Worm (Caenorhabditis elegans): ENCODE results near the gene T23G4.127.
"Not testable (repeated sequence)": the region's sequence is repeated elsewhere in the genome, so short reads cannot be mapped to it uniquely, and the experiment has no call there.

T23G4.127 gene

DNA sequence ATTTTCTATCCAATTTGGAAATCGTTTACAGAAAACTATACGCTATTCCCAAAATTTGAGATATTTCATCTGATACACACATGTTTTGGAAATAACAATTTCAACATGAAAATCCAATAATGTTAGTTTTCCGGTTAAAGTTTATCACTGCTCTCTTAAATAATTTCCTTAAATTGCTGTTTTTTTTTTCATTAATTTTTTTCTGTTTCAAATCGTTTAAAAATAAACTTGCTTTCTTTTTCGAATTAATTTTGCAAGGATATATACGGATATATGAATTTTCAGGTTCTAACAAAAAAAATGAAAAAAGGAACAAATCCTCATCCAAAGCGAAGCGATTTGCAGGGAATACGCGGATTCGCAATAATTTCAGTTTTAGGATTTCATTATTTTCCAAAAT is 25.0 kb downstream of the T23G4.127 start, which contains the start of gene oac-48:
Gene oac-48 (plus strand): TSS at position 301 of the 400 bp plus-strand sequence.
- TF ChIP-seq madf-6 (GFP tag; IDR thresholded peaks at IDR 0.05) = no peak
- no peak for TF ChIP-seq F33H1.4 (GFP tag; IDR thresholded peaks at IDR 0.05)
- no peak for TF ChIP-seq egl-44 (GFP tag; IDR thresholded peaks at IDR 0.05)
- TF ChIP-seq gei-17 (GFP tag; optimal IDR thresholded peaks at IDR 0.05) = no peak
- TF ChIP-seq xnd-1 (tag; optimal IDR thresholded peaks at IDR 0.05) = no peak
- TF ChIP-seq sptf-2 (GFP tag; optimal IDR thresholded peaks at IDR 0.05) = no peak
- TF ChIP-seq pbrm-1 (GFP tag; IDR thresholded peaks at IDR 0.05) = no peak
- TF ChIP-seq dpl-1 (GFP tag; optimal IDR thresholded peaks at IDR 0.05) = no peak
- no peak for TF ChIP-seq let-526 (GFP tag; IDR thresholded peaks at IDR 0.05)
- TF ChIP-seq ceh-40 (GFP tag; IDR thresholded peaks at IDR 0.05) = no peak
- no peak for TF ChIP-seq nfya-2 (GFP tag; IDR thresholded peaks at IDR 0.05)
- TF ChIP-seq lsl-1 (GFP tag; optimal IDR thresholded peaks at IDR 0.05) = no peak
- TF ChIP-seq akir-1 (GFP tag; optimal IDR thresholded peaks at IDR 0.05) = no peak
- no peak for TF ChIP-seq mcd-1 (GFP tag; IDR thresholded peaks at IDR 0.05)
- no peak for TF ChIP-seq repo-1 (tag; optimal IDR thresholded peaks at IDR 0.05)
- no peak for TF ChIP-seq ztf-18 (tag; optimal IDR thresholded peaks at IDR 0.05)

DNA sequence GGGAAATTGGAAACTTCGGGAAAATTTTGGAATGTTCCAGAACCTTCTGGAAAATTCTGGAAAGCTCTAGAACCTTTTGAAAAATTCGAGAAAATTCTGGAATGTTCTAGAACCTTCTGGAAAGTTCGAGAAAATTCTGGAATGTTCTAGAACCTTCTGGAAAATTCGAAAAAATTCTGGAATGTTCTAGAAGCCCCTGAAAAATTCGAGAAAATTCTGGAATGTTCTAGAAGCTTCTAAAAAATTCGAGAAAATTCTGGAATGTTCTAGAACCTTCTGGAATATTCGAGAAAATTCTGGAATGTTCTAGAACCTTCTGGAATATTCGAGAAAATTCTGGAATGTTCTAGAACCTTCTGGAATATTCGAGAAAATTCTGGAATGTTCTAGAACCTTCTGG is 30.5 kb downstream of the T23G4.127 start:
- TF ChIP-seq egrh-3 (GFP tag; IDR thresholded peaks at IDR 0.05) = peak; percentile 45
- 0 out of 2 replicates have a peak, but pooled peaks have one; percentile 43 for TF ChIP-seq ztf-25 (GFP tag; IDR thresholded peaks at IDR 0.05)
- TF ChIP-seq madf-6 (GFP tag; IDR thresholded peaks at IDR 0.05) = peak; percentile 61; the same call in 1 of the 2 replicates
- peak; percentile 37 for TF ChIP-seq rpc-1 (optimal IDR thresholded peaks at IDR 0.05)
- not testable (repeated sequence) for TF ChIP-seq rpc-1 (tag; optimal IDR thresholded peaks at IDR 0.05); snpc-4 (GFP tag; optimal IDR thresholded peaks at IDR 0.05)
- TF ChIP-seq ekl-4 (GFP tag; IDR thresholded peaks at IDR 0.05) = peak; percentile 76
- peak; percentile 98 for TF ChIP-seq hsf-1 (GFP tag; IDR thresholded peaks at IDR 0.05)
- peak; percentile 67 for TF ChIP-seq mel-28 (tag; optimal IDR thresholded peaks at IDR 0.05; ENCODE audit: borderline replicate concordance)
- TF ChIP-seq ceh-100 (GFP tag; IDR thresholded peaks at IDR 0.05) = 0 out of 2 replicates have a peak, but pooled peaks have one; percentile 27
- TF ChIP-seq Y79H2A.3 (GFP tag; conservative IDR thresholded peaks at IDR 0.05) = peak; percentile 58; the same call in 1 of the 2 replicates
- peak; percentile 32; the same call in 1 of the 2 replicates for TF ChIP-seq Y53F4B.3 (GFP tag; IDR thresholded peaks at IDR 0.05)
- TF ChIP-seq attf-6 (GFP tag; IDR thresholded peaks at IDR 0.05) = 0 out of 2 replicates have a peak, but pooled peaks have one; percentile 67
- TF ChIP-seq Y56A3A.18 (GFP tag; IDR thresholded peaks at IDR 0.05) = 0 out of 2 replicates have a peak, but pooled peaks have one; percentile 69
- 0 out of 2 replicates have a peak, but pooled peaks have one; percentile 21 for TF ChIP-seq ceh-40 (GFP tag; IDR thresholded peaks at IDR 0.05)
- peak in 1 of 4 experiments; percentile 51 for TF ChIP-seq snpc-4 (tag; optimal IDR thresholded peaks at IDR 0.05)

DNA sequence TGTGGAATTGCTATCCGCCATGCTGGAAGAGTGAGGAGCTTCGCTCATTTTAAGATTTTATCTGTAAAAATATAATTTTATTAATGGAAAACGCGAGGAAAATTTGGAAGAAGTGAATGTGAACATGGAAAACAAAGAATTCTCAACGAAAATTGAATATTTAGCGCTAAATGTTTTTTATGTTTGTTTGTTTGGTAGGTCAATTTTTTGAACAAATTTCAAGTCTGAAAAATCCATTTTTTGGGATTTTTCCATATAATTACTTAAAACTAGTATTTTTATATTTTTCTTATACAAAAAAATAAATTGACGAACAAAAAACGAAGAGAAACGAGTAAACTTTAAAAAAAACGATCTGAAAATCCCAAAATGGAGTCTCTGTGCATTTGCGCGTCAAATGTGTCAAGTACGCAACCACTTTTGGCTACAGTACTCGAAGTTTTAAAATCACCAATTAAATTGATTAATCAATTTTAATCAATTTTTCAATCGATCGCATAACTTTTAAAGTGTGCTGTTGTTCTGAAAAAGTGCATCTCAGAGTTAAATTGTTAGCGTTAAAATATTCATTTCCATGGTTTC is 31.6 kb downstream of the T23G4.127 start, which contains the start of gene fbxa-215:
Gene fbxa-215 (minus strand): TSS at position 61 of the 582 bp plus-strand sequence.
- TF ChIP-seq madf-6 (GFP tag; IDR thresholded peaks at IDR 0.05) (peak; percentile 75), B0336.3 (GFP tag; IDR thresholded peaks at IDR 0.05) (no peak), snpc-4 (GFP tag; optimal IDR thresholded peaks at IDR 0.05) (peak; percentile 57), snpc-4 (tag; optimal IDR thresholded peaks at IDR 0.05) (peak in 3 of 4 experiments; percentile 62 to 88 (median 82)), sdz-38 (tag; optimal IDR thresholded peaks at IDR 0.05) (no peak), hlh-12 (tag; optimal IDR thresholded peaks at IDR 0.05) (no peak), repo-1 (tag; optimal IDR thresholded peaks at IDR 0.05) (no peak), rec-8 (tag; optimal IDR thresholded peaks at IDR 0.05) (no peak), zim-3 (tag; optimal IDR thresholded peaks at IDR 0.05) (no peak), dpl-1 (GFP tag; optimal IDR thresholded peaks at IDR 0.05) (peak; percentile 19), cebp-1 (GFP tag; IDR thresholded peaks at IDR 0.05) (no peak), cebp-1 (tag; optimal IDR thresholded peaks at IDR 0.05) (no peak), fkh-3 (tag; optimal IDR thresholded peaks at IDR 0.05) (no peak), bed-2 (GFP tag; IDR thresholded peaks at IDR 0.05) (no peak), F55B11.4 (tag; optimal IDR thresholded peaks at IDR 0.05; ENCODE audit: borderline replicate concordance, insufficient read depth) (no peak), lsl-1 (GFP tag; optimal IDR thresholded peaks at IDR 0.05) (peak; percentile 52), B0019.2 (GFP tag; conservative IDR thresholded peaks at IDR 0.05) (no peak), pha-4 (tag; optimal IDR thresholded peaks at IDR 0.05) (no peak), nhr-120 (GFP tag; IDR thresholded peaks at IDR 0.05) (no peak), die-1 (tag; optimal IDR thresholded peaks at IDR 0.05) (no peak), efl-1 (GFP tag; optimal IDR thresholded peaks at IDR 0.05) (peak; percentile 58), madf-8 (GFP tag; conservative IDR thresholded peaks at IDR 0.05) (peak; percentile 65), xnd-1 (tag; optimal IDR thresholded peaks at IDR 0.05) (peak; percentile 47)

Measured in whole organism, young adult.